ENCODE assay signal across 6 worm cellular contexts in genomic region chrIII:12847623-12848022, ce11.
TF ChIP-seq lines count a peak whose summit lies in the region.

No protein-coding gene starts in this region.

TF ChIP-seq in whole organism, L1 larva, 84 proteins besides CTCF, POLR2A, EP300 and RAD21 (continues in another document):
- TF ChIP-seq nhr-85 (tag; lab: Kevin White, UChicago) (peak; percentile 92), lin-14 (GFP tag; optimal IDR thresholded peaks at IDR 0.05; lab: Kevin White, UChicago) (peak; percentile 57), ztf-11 (tag; optimal IDR thresholded peaks at IDR 0.05; lab: Kevin White, UChicago) (no peak), nhr-20 (tag; optimal IDR thresholded peaks at IDR 0.05; lab: Kevin White, UChicago) (no peak), xbp-1 (tag; optimal IDR thresholded peaks at IDR 0.05; lab: Kevin White, UChicago) (no peak), hlh-17 (GFP tag; optimal IDR thresholded peaks at IDR 0.05; lab: Kevin White, UChicago; ENCODE audit: borderline replicate concordance) (no peak), dsc-1 (tag; optimal IDR thresholded peaks at IDR 0.05; lab: Kevin White, UChicago) (no peak), fkh-4 (tag; optimal IDR thresholded peaks at IDR 0.05; lab: Kevin White, UChicago; ENCODE audit: borderline replicate concordance) (no peak), mep-1 (tag; optimal IDR thresholded peaks at IDR 0.05; lab: Kevin White, UChicago) (peak; percentile 36), rnt-1 (tag; optimal IDR thresholded peaks at IDR 0.05; lab: Kevin White, UChicago) (no peak), fkh-8 (tag; optimal IDR thresholded peaks at IDR 0.05; lab: Kevin White, UChicago) (no peak), pag-3 (tag; optimal IDR thresholded peaks at IDR 0.05; lab: Kevin White, UChicago; ENCODE audit: borderline replicate concordance, insufficient read depth) (no peak), C04F5.9 (tag; optimal IDR thresholded peaks at IDR 0.05; lab: Kevin White, UChicago) (no peak), sox-4 (tag; optimal IDR thresholded peaks at IDR 0.05; lab: Kevin White, UChicago) (no peak), snpc-4 (tag; optimal IDR thresholded peaks at IDR 0.05; lab: Kevin White, UChicago) (no peak)

TF ChIP-seq in whole organism, L2 larva, 48 proteins besides CTCF, POLR2A, EP300 and RAD21 (continues in another document):
- TF ChIP-seq fos-1 (tag; optimal IDR thresholded peaks at IDR 0.05; lab: Kevin White, UChicago) (peak; percentile 92), nhr-23 (tag; optimal IDR thresholded peaks at IDR 0.05; lab: Kevin White, UChicago) (no peak), C34F6.9 (tag; optimal IDR thresholded peaks at IDR 0.05; lab: Kevin White, UChicago) (no peak), nhr-129 (tag; optimal IDR thresholded peaks at IDR 0.05; lab: Kevin White, UChicago) (no peak), elt-1 (tag; optimal IDR thresholded peaks at IDR 0.05; lab: Kevin White, UChicago) (no peak), F13H6.1 (tag; optimal IDR thresholded peaks at IDR 0.05; lab: Kevin White, UChicago) (no peak), lin-11 (tag; optimal IDR thresholded peaks at IDR 0.05; lab: Kevin White, UChicago) (no peak), mbf-1 (tag; optimal IDR thresholded peaks at IDR 0.05; lab: Kevin White, UChicago) (no peak), ama-1 (optimal IDR thresholded peaks at IDR 0.05; lab: Kevin White, UChicago) (no peak), ztf-1 (GFP tag; conservative IDR thresholded peaks at IDR 0.05; lab: Robert Waterston, UW) (no peak), ztf-11 (tag; optimal IDR thresholded peaks at IDR 0.05; lab: Kevin White, UChicago) (no peak), unc-39 (tag; optimal IDR thresholded peaks at IDR 0.05; lab: Kevin White, UChicago) (no peak), snpc-4 (tag; optimal IDR thresholded peaks at IDR 0.05; lab: Kevin White, UChicago) (no peak), skn-1 (tag; optimal IDR thresholded peaks at IDR 0.05; lab: Kevin White, UChicago) (no peak), lin-39 (tag; optimal IDR thresholded peaks at IDR 0.05; lab: Kevin White, UChicago) (no peak), ZK546.5 (tag; optimal IDR thresholded peaks at IDR 0.05; lab: Kevin White, UChicago) (no peak), nhr-11 (tag; optimal IDR thresholded peaks at IDR 0.05; lab: Kevin White, UChicago) (no peak)

TF ChIP-seq in whole organism, L3 larva, 47 proteins besides CTCF, POLR2A, EP300 and RAD21 (continues in another document):
- TF ChIP-seq ceh-9 (tag; optimal IDR thresholded peaks at IDR 0.05; lab: Kevin White, UChicago) (no peak), nhr-237 (tag; optimal IDR thresholded peaks at IDR 0.05; lab: Kevin White, UChicago) (no peak), unc-62 (GFP tag; optimal IDR thresholded peaks at IDR 0.05; lab: Kevin White, UChicago) (no peak), elt-1 (tag; optimal IDR thresholded peaks at IDR 0.05; lab: Kevin White, UChicago) (peak; percentile 25), nhr-25 (tag; optimal IDR thresholded peaks at IDR 0.05; lab: Kevin White, UChicago) (peak; percentile 38), skn-1 (tag; optimal IDR thresholded peaks at IDR 0.05; lab: Kevin White, UChicago) (no peak), lin-15B (tag; optimal IDR thresholded peaks at IDR 0.05; lab: Kevin White, UChicago) (peak; percentile 48), elt-2 (tag; optimal IDR thresholded peaks at IDR 0.05; lab: Kevin White, UChicago) (peak; percentile 4), nhr-11 (tag; optimal IDR thresholded peaks at IDR 0.05; lab: Kevin White, UChicago) (no peak), nhr-43 (tag; optimal IDR thresholded peaks at IDR 0.05; lab: Kevin White, UChicago; ENCODE audit: poor library complexity, severe bottlenecking) (no peak), elt-3 (tag; optimal IDR thresholded peaks at IDR 0.05; lab: Kevin White, UChicago) (peak in 1 of 3 experiments; percentile 78), pha-4 (tag; optimal IDR thresholded peaks at IDR 0.05; lab: Kevin White, UChicago) (no peak), fos-1 (tag; optimal IDR thresholded peaks at IDR 0.05; lab: Kevin White, UChicago) (peak; percentile 29), R02D3.7 (tag; optimal IDR thresholded peaks at IDR 0.05; lab: Kevin White, UChicago) (no peak), ztf-11 (tag; optimal IDR thresholded peaks at IDR 0.05; lab: Kevin White, UChicago) (no peak), unc-39 (tag; optimal IDR thresholded peaks at IDR 0.05; lab: Kevin White, UChicago) (no peak)

TF ChIP-seq in whole organism, L4 larva, 104 proteins besides CTCF, POLR2A, EP300 and RAD21 (continues in another document):
- TF ChIP-seq nhr-48 (tag; optimal IDR thresholded peaks at IDR 0.05; lab: Kevin White, UChicago) (no peak), set-16 (GFP tag; IDR thresholded peaks at IDR 0.05; lab: Robert Waterston, UW) (no peak), arid-1 (GFP tag; conservative IDR thresholded peaks at IDR 0.05; lab: Robert Waterston, UW) (no peak), fos-1 (tag; optimal IDR thresholded peaks at IDR 0.05; lab: Kevin White, UChicago) (no peak), unc-39 (tag; optimal IDR thresholded peaks at IDR 0.05; lab: Kevin White, UChicago) (no peak), dmd-8 (GFP tag; IDR thresholded peaks at IDR 0.05; lab: Robert Waterston, UW) (no peak), Y5F2A.4 (GFP tag; optimal IDR thresholded peaks at IDR 0.05; lab: Kevin White, UChicago) (no peak), duxl-1 (tag; optimal IDR thresholded peaks at IDR 0.05; lab: Kevin White, UChicago; ENCODE audit: poor library complexity) (no peak), dpl-1 (GFP tag; optimal IDR thresholded peaks at IDR 0.05; lab: Kevin White, UChicago) (peak; percentile 3), nhr-237 (tag; optimal IDR thresholded peaks at IDR 0.05; lab: Kevin White, UChicago) (no peak), mes-2 (tag; optimal IDR thresholded peaks at IDR 0.05; lab: Kevin White, UChicago; ENCODE audit: poor library complexity, severe bottlenecking) (no peak), pqm-1 (tag; optimal IDR thresholded peaks at IDR 0.05; lab: Kevin White, UChicago) (no peak), aly-2 (tag; optimal IDR thresholded peaks at IDR 0.05; lab: Kevin White, UChicago) (no peak), mxl-3 (GFP tag; optimal IDR thresholded peaks at IDR 0.05; lab: Kevin White, UChicago) (no peak), madf-9 (GFP tag; conservative IDR thresholded peaks at IDR 0.05; lab: Robert Waterston, UW) (no peak), nhr-111 (GFP tag; optimal IDR thresholded peaks at IDR 0.05; lab: Kevin White, UChicago) (no peak), jun-1 (tag; optimal IDR thresholded peaks at IDR 0.05; lab: Kevin White, UChicago) (no peak), hif-1 (tag; optimal IDR thresholded peaks at IDR 0.05; lab: Kevin White, UChicago) (no peak)

TF ChIP-seq in whole organism, mixed stage, embryonic, 35 proteins besides CTCF, POLR2A, EP300 and RAD21:
- TF ChIP-seq sptf-1 (tag; optimal IDR thresholded peaks at IDR 0.05; lab: Kevin White, UChicago) (no peak), elt-3 (tag; optimal IDR thresholded peaks at IDR 0.05; lab: Kevin White, UChicago) (peak; percentile 53), bed-3 (GFP tag; optimal IDR thresholded peaks at IDR 0.05; lab: Kevin White, UChicago) (no peak), sem-2 (GFP tag; optimal IDR thresholded peaks at IDR 0.05; lab: Kevin White, UChicago) (no peak), nhr-28 (tag; optimal IDR thresholded peaks at IDR 0.05; lab: Kevin White, UChicago) (no peak), ceh-39 (tag; optimal IDR thresholded peaks at IDR 0.05; lab: Kevin White, UChicago) (no peak), snpc-4 (tag; optimal IDR thresholded peaks at IDR 0.05; lab: Kevin White, UChicago) (no peak)

TF ChIP-seq in whole organism, young adult, 124 proteins besides CTCF, POLR2A, EP300 and RAD21:
- TF ChIP-seq cebp-1 (GFP tag; IDR thresholded peaks at IDR 0.05; lab: Robert Waterston, UW) = no peak
- TF ChIP-seq cebp-1 (tag; optimal IDR thresholded peaks at IDR 0.05; lab: Kevin White, UChicago) = peak; percentile 34
- peak; percentile 53 for TF ChIP-seq nhr-80 (tag; optimal IDR thresholded peaks at IDR 0.05; lab: Kevin White, UChicago)
- no peak for TF ChIP-seq B0019.2 (GFP tag; conservative IDR thresholded peaks at IDR 0.05; lab: Robert Waterston, UW)
- no peak for TF ChIP-seq akir-1 (GFP tag; optimal IDR thresholded peaks at IDR 0.05; lab: Kevin White, UChicago)
